Worm (Caenorhabditis elegans): ENCODE measurements around the gene col-19.

ce11 chrX:371761-372285, 49.7 kb upstream of the col-19 start, which contains the start of gene nrde-3:
- no peak for TF ChIP-seq ama-1 (optimal IDR thresholded peaks at IDR 0.05)
- no peak for TF ChIP-seq ets-7 (tag; optimal IDR thresholded peaks at IDR 0.05)
- no peak for TF ChIP-seq flt-1 (GFP tag; IDR thresholded peaks at IDR 0.05)
- no peak for TF ChIP-seq tbx-37 (GFP tag; conservative IDR thresholded peaks at IDR 0.05)
